Worm (Caenorhabditis elegans): ENCODE data around the gene F23F12.12.
A peak's percentile ranks its signal among the peaks of the same experiment; 100 is the strongest.

Gene F23F12.12

ce11 chrIII:6507832-6508231 is at the start of gene F23F12.12:
Gene F23F12.12, plus strand, starts transcription at chrIII:6508132.
- no peak for TF ChIP-seq ces-1 (GFP tag; optimal IDR thresholded peaks at IDR 0.05)
- TF ChIP-seq tbx-8 (GFP tag; optimal IDR thresholded peaks at IDR 0.05) = no peak
- TF ChIP-seq cnd-1 (tag; optimal IDR thresholded peaks at IDR 0.05) = no peak
- TF ChIP-seq blmp-1 (tag; optimal IDR thresholded peaks at IDR 0.05) = no peak
- TF ChIP-seq snpc-4 (tag; optimal IDR thresholded peaks at IDR 0.05) = no peak
- no peak for TF ChIP-seq drap-1 (GFP tag; optimal IDR thresholded peaks at IDR 0.05)
- TF ChIP-seq ztf-11 (tag; optimal IDR thresholded peaks at IDR 0.05) = no peak
- TF ChIP-seq ceh-83 (GFP tag; optimal IDR thresholded peaks at IDR 0.05) = no peak
- no peak for TF ChIP-seq nhr-28 (tag; optimal IDR thresholded peaks at IDR 0.05)
- TF ChIP-seq unc-39 (tag; optimal IDR thresholded peaks at IDR 0.05) = no peak
- TF ChIP-seq nhr-76 (tag; optimal IDR thresholded peaks at IDR 0.05) = no peak
- TF ChIP-seq lin-13 (tag; optimal IDR thresholded peaks at IDR 0.05) = no peak
- TF ChIP-seq sem-2 (GFP tag; optimal IDR thresholded peaks at IDR 0.05) = no peak
- TF ChIP-seq unc-62 (GFP tag; optimal IDR thresholded peaks at IDR 0.05) = no peak
- no peak for TF ChIP-seq flh-1 (GFP tag; optimal IDR thresholded peaks at IDR 0.05)

- TF ChIP-seq hlh-1 (tag; optimal IDR thresholded peaks at IDR 0.05) (no peak), ztf-11 (tag; optimal IDR thresholded peaks at IDR 0.05) (no peak), tbx-8 (GFP tag; optimal IDR thresholded peaks at IDR 0.05) (no peak), unc-120 (tag; optimal IDR thresholded peaks at IDR 0.05; ENCODE audit: poor library complexity, severe bottlenecking) (no peak), nhr-76 (tag; optimal IDR thresholded peaks at IDR 0.05) (no peak), lsy-2 (tag; optimal IDR thresholded peaks at IDR 0.05) (no peak), sem-2 (GFP tag; optimal IDR thresholded peaks at IDR 0.05) (no peak), flh-1 (GFP tag; optimal IDR thresholded peaks at IDR 0.05) (no peak), sptf-1 (tag; optimal IDR thresholded peaks at IDR 0.05) (no peak), lin-13 (tag; optimal IDR thresholded peaks at IDR 0.05) (no peak)
Measured at ce11 chrIII:6459820-6460219, 48.1 kb upstream of the F23F12.12 start, which contains the start of gene algn-1. Gene algn-1, plus strand, starts transcription at chrIII:6460120.

- no peak for TF ChIP-seq lin-13 (tag; optimal IDR thresholded peaks at IDR 0.05)
- no peak for TF ChIP-seq elt-3 (tag; optimal IDR thresholded peaks at IDR 0.05)
Measured at ce11 chrIII:6462610-6463009, 45.3 kb upstream of the F23F12.12 start, which contains the start of gene T26A5.8. Gene T26A5.8, minus strand, starts transcription at chrIII:6462856.

- TF ChIP-seq zip-8 (tag; optimal IDR thresholded peaks at IDR 0.05) (no peak), flh-1 (GFP tag; optimal IDR thresholded peaks at IDR 0.05) (no peak), sem-2 (GFP tag; optimal IDR thresholded peaks at IDR 0.05) (no peak), mls-2 (tag; optimal IDR thresholded peaks at IDR 0.05) (no peak)
Measured at ce11 chrIII:6463679-6464078, 44.3 kb upstream of the F23F12.12 start, which contains the start of gene dlc-1. Gene dlc-1, minus strand, starts transcription at chrIII:6463779.

- TF ChIP-seq pha-4 (tag; optimal IDR thresholded peaks at IDR 0.05) = peak; percentile 39
- TF ChIP-seq nhr-76 (tag; optimal IDR thresholded peaks at IDR 0.05) = no peak
- TF ChIP-seq blmp-1 (tag; optimal IDR thresholded peaks at IDR 0.05) = no peak
- no peak for TF ChIP-seq tbx-8 (GFP tag; optimal IDR thresholded peaks at IDR 0.05)
- TF ChIP-seq zip-8 (tag; optimal IDR thresholded peaks at IDR 0.05) = no peak
- TF ChIP-seq ceh-39 (tag; optimal IDR thresholded peaks at IDR 0.05) = no peak
- no peak for TF ChIP-seq ceh-83 (GFP tag; optimal IDR thresholded peaks at IDR 0.05)
- no peak for TF ChIP-seq mab-5 (tag; optimal IDR thresholded peaks at IDR 0.05)
- TF ChIP-seq mep-1 (tag; optimal IDR thresholded peaks at IDR 0.05) = no peak
- no peak for TF ChIP-seq cnd-1 (tag; optimal IDR thresholded peaks at IDR 0.05)
- TF ChIP-seq ztf-11 (tag; optimal IDR thresholded peaks at IDR 0.05) = no peak
- no peak for TF ChIP-seq lin-13 (tag; optimal IDR thresholded peaks at IDR 0.05)
- TF ChIP-seq nhr-237 (tag; optimal IDR thresholded peaks at IDR 0.05) = peak; percentile 48
- peak; percentile 27 for TF ChIP-seq ham-2 (GFP tag; optimal IDR thresholded peaks at IDR 0.05)
- peak; percentile 22 for TF ChIP-seq drap-1 (GFP tag; optimal IDR thresholded peaks at IDR 0.05)
- no peak for TF ChIP-seq sem-2 (GFP tag; optimal IDR thresholded peaks at IDR 0.05)
- no peak for TF ChIP-seq elt-3 (tag; optimal IDR thresholded peaks at IDR 0.05)
- TF ChIP-seq unc-120 (tag; optimal IDR thresholded peaks at IDR 0.05; ENCODE audit: poor library complexity, severe bottlenecking) = peak; percentile 72
- no peak for TF ChIP-seq ceh-43 (GFP tag; optimal IDR thresholded peaks at IDR 0.05)
- no peak for TF ChIP-seq mls-2 (tag; optimal IDR thresholded peaks at IDR 0.05)
- no peak for TF ChIP-seq bed-3 (GFP tag; optimal IDR thresholded peaks at IDR 0.05)
- no peak for TF ChIP-seq lin-32 (GFP tag; optimal IDR thresholded peaks at IDR 0.05)
- TF ChIP-seq unc-39 (tag; optimal IDR thresholded peaks at IDR 0.05) = no peak
- TF ChIP-seq nhr-12 (tag; optimal IDR thresholded peaks at IDR 0.05) = no peak
- TF ChIP-seq elt-1 (tag; optimal IDR thresholded peaks at IDR 0.05; ENCODE audit: borderline replicate concordance, insufficient read depth) = no peak
- TF ChIP-seq unc-62 (GFP tag; optimal IDR thresholded peaks at IDR 0.05) = no peak
- TF ChIP-seq sptf-1 (tag; optimal IDR thresholded peaks at IDR 0.05) = peak; percentile 66
- peak; percentile 64 for TF ChIP-seq M03D4.4 (tag; optimal IDR thresholded peaks at IDR 0.05)
- no peak for TF ChIP-seq nhr-28 (tag; optimal IDR thresholded peaks at IDR 0.05)
- no peak for TF ChIP-seq snpc-4 (tag; optimal IDR thresholded peaks at IDR 0.05)
- TF ChIP-seq ces-1 (GFP tag; optimal IDR thresholded peaks at IDR 0.05) = no peak
- no peak for TF ChIP-seq nhr-2 (tag; optimal IDR thresholded peaks at IDR 0.05)
- TF ChIP-seq flh-1 (GFP tag; optimal IDR thresholded peaks at IDR 0.05) = no peak
- TF ChIP-seq lsy-2 (tag; optimal IDR thresholded peaks at IDR 0.05) = no peak
- TF ChIP-seq hlh-1 (tag; optimal IDR thresholded peaks at IDR 0.05) = peak; percentile 46
Measured at ce11 chrIII:6464113-6464571, 43.8 kb upstream of the F23F12.12 start.

Data from whole organism, mixed stage, embryonic.